Worm (Caenorhabditis elegans) whole organism, young adult: ENCODE measurements around the gene srx-59.

Experiments used
- F10E7.11 ChIP-seq: sonication (generic microtip); optimal IDR thresholded peaks from 2 replicates; lab custom pipeline; 2017; ENCODE audit warnings: mild to moderate bottlenecking, missing genetic modification characterization, moderate library complexity, missing compliant biosample characterization
- ceh-40 ChIP-seq: fragments of 200-800 bp; sonication (Bioruptor generic); IDR thresholded peaks from 2 replicates; pipeline ENCODE4 v1.3.6; 2022; ENCODE audit warnings: missing genetic modification characterization, missing compliant biosample characterization
- chd-7 ChIP-seq: sonication (generic microtip); optimal IDR thresholded peaks from 2 replicates; lab custom pipeline; 2016; ENCODE audit warnings: mild to moderate bottlenecking, missing genetic modification characterization, moderate library complexity, missing compliant biosample characterization
- lin-54 ChIP-seq: fragments of 200-800 bp; sonication (Bioruptor generic); optimal IDR thresholded peaks from 2 replicates; lab custom pipeline; 2018; ENCODE audit warnings: mild to moderate bottlenecking, missing genetic modification characterization, missing compliant biosample characterization
- madf-10 ChIP-seq: sonication (generic microtip); optimal IDR thresholded peaks from 2 replicates; lab custom pipeline; 2016; ENCODE audit warnings: mild to moderate bottlenecking, missing genetic modification characterization, missing compliant biosample characterization
- nfya-1 ChIP-seq: sonication (generic microtip); optimal IDR thresholded peaks from 2 replicates; lab custom pipeline; 2017; ENCODE audit warnings: antibody characterized with exemption, missing compliant biosample characterization, missing genetic modification characterization, borderline replicate concordance; ENCODE audit not compliant: insufficient read depth
- nfyb-1 ChIP-seq: fragments of 200-800 bp; sonication (Bioruptor generic); IDR thresholded peaks from 2 replicates; pipeline ENCODE4 v1.3.6; 2022; ENCODE audit warnings: missing genetic modification reagents, missing genetic modification characterization, missing compliant biosample characterization
- pha-4 ChIP-seq: fragments of 150-350 bp; sonication (generic microtip); optimal IDR thresholded peaks from 2 replicates; lab custom pipeline; 2014; ENCODE audit warnings: missing biosample characterization, missing genetic modification reagents, missing genetic modification characterization
- somi-1 ChIP-seq: fragments of 200-800 bp; sonication (Bioruptor generic); optimal IDR thresholded peaks from 2 replicates; lab custom pipeline; 2018; ENCODE audit warnings: mild to moderate bottlenecking, missing genetic modification characterization, missing compliant biosample characterization
- tlf-1 ChIP-seq: fragments of 200-800 bp; sonication (Bioruptor generic); optimal IDR thresholded peaks from 2 replicates; lab custom pipeline; 2018; ENCODE audit warnings: mild to moderate bottlenecking, missing genetic modification characterization, missing compliant biosample characterization
- unc-130 ChIP-seq: sonication (generic microtip); optimal IDR thresholded peaks from 2 replicates; lab custom pipeline; 2016; ENCODE audit warnings: missing genetic modification reagents, missing genetic modification characterization, missing compliant biosample characterization
- unc-62 ChIP-seq: fragments of 150-350 bp; optimal IDR thresholded peaks from 2 replicates; lab custom pipeline; 2014; ENCODE audit warnings: missing biosample characterization, missing genetic modification reagents, missing genetic modification characterization

DNA sequence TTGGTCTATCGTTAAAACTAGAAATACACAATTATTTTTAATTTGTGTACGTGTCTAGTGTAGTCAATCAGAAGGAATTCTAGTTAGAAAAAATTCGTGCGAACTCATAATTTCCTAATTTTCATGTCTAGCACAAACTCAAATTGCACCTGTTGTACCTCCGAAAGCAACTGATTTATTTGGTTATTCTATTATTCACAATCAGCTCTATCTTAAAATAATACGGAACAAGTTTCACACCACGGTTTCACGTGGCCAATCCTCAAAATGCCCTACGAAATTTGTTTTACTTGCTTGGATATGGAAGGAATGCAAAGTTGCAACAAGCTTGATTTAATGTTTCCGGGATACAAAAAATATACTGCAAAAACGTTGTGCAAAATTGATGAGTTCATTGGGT lies 41.0 kb downstream of the srx-59 start, which contains the start of gene srw-127:
- TF ChIP-seq F10E7.11 (tag; lab: Kevin White, UChicago) (no peak), lin-54 (GFP tag; lab: Kevin White, UChicago) (no peak), unc-130 (no peak), tlf-1 (no peak), nfya-1 (tag; lab: Kevin White, UChicago) (no peak), unc-62 (GFP tag; lab: Kevin White, UChicago) (no peak), pha-4 (tag; lab: Kevin White, UChicago) (no peak), madf-10 (no peak), ceh-40 (GFP tag; lab: Robert Waterston, UW) (no peak), chd-7 (no peak), somi-1 (GFP tag; lab: Kevin White, UChicago) (no peak), nfyb-1 (GFP tag; lab: Robert Waterston, UW) (no peak)
